Worm (Caenorhabditis elegans) whole organism, L1 larva: Measurements from ENCODE around the gene hda-11.

Experiments used
- C16A3.4 ChIP-seq: fragments of 150-350 bp; optimal IDR thresholded peaks from 2 replicates; lab custom pipeline; 2014; ENCODE audit warnings: missing biosample characterization, missing genetic modification characterization
- F16B12.6 ChIP-seq: fragments of 150-350 bp; optimal IDR thresholded peaks from 2 replicates; lab custom pipeline; 2014; ENCODE audit warnings: missing biosample characterization, missing genetic modification characterization
- alr-1 ChIP-seq: fragments of 200-800 bp; sonication (Bioruptor generic); optimal IDR thresholded peaks from 2 replicates; lab custom pipeline; 2018; ENCODE audit warnings: borderline replicate concordance, mild to moderate bottlenecking, missing genetic modification characterization, missing compliant biosample characterization
- ama-1 ChIP-seq: fragments of 150-350 bp; optimal IDR thresholded peaks from 2 replicates; lab custom pipeline; 2014
- blmp-1 ChIP-seq: fragments of 150-350 bp; optimal IDR thresholded peaks from 2 replicates; lab custom pipeline; 2014; ENCODE audit warnings: missing biosample characterization, missing genetic modification characterization
- ceh-63 ChIP-seq: fragments of 200-800 bp; sonication (Bioruptor generic); optimal IDR thresholded peaks from 2 replicates; lab custom pipeline; 2018; ENCODE audit warnings: mild to moderate bottlenecking, missing genetic modification characterization, missing compliant biosample characterization
- ceh-8 ChIP-seq: fragments of 200-800 bp; sonication (Bioruptor generic); optimal IDR thresholded peaks from 2 replicates; lab custom pipeline; 2018; ENCODE audit warnings: mild to moderate bottlenecking, missing genetic modification characterization, moderate library complexity, missing compliant biosample characterization
- ceh-90 ChIP-seq: sonication (generic microtip); optimal IDR thresholded peaks from 2 replicates; lab custom pipeline; 2016; ENCODE audit warnings: missing genetic modification characterization, missing compliant biosample characterization
- dsc-1 ChIP-seq: sonication (generic microtip); optimal IDR thresholded peaks from 2 replicates; lab custom pipeline; 2016; ENCODE audit warnings: mild to moderate bottlenecking, missing genetic modification characterization, missing compliant biosample characterization
- efl-3 ChIP-seq: fragments of 200-800 bp; sonication (Bioruptor generic); optimal IDR thresholded peaks from 2 replicates; lab custom pipeline; 2018; ENCODE audit warnings: mild to moderate bottlenecking, missing genetic modification characterization, missing compliant biosample characterization
- egl-13 ChIP-seq: sonication (generic microtip); optimal IDR thresholded peaks from 2 replicates; lab custom pipeline; 2016; ENCODE audit warnings: missing genotype, missing genetic modification reagents, missing genetic modification characterization, missing compliant biosample characterization
- fkh-10 ChIP-seq: sonication (generic microtip); optimal IDR thresholded peaks from 2 replicates; lab custom pipeline; 2017; ENCODE audit warnings: missing biosample characterization, missing genetic modification reagents, missing genetic modification characterization
- fos-1 ChIP-seq: fragments of 150-350 bp; optimal IDR thresholded peaks from 2 replicates; lab custom pipeline; 2014; ENCODE audit warnings: missing biosample characterization, missing genetic modification characterization
- hlh-17 ChIP-seq: fragments of 200-800 bp; sonication (Bioruptor generic); optimal IDR thresholded peaks from 2 replicates; lab custom pipeline; 2018; ENCODE audit warnings: missing genetic modification characterization, mild to moderate bottlenecking, missing compliant biosample characterization, moderate library complexity, borderline replicate concordance
- irx-1 ChIP-seq: sonication (generic microtip); optimal IDR thresholded peaks from 2 replicates; lab custom pipeline; 2016; ENCODE audit warnings: missing genetic modification characterization, missing compliant biosample characterization
- isw-1 ChIP-seq: fragments of 200-800 bp; sonication (Bioruptor generic); IDR thresholded peaks from 2 replicates; pipeline ENCODE4 v1.3.6; 2022; ENCODE audit warnings: missing genetic modification characterization, missing compliant biosample characterization
- lin-13 ChIP-seq: fragments of 150-350 bp; optimal IDR thresholded peaks from 2 replicates; lab custom pipeline; 2014; ENCODE audit warnings: missing biosample characterization, missing genetic modification reagents, missing genetic modification characterization
- lin-14 ChIP-seq: fragments of 200-800 bp; sonication (Bioruptor generic); optimal IDR thresholded peaks from 2 replicates; lab custom pipeline; 2018; ENCODE audit warnings: mild to moderate bottlenecking, missing genetic modification characterization, moderate library complexity, missing compliant biosample characterization
- lir-3 ChIP-seq: sonication (generic microtip); optimal IDR thresholded peaks from 2 replicates; lab custom pipeline; 2016; ENCODE audit warnings: mild to moderate bottlenecking, missing genetic modification characterization, moderate library complexity, missing compliant biosample characterization; ENCODE audit not compliant: poor library complexity
- mdl-1 ChIP-seq, 2 experiments: fragments of 150-350 bp; optimal IDR thresholded peaks; 2 replicates each; lab custom pipeline; 2014 to 2017; ENCODE audit warnings: missing biosample characterization in 2 of 2, missing genetic modification characterization in 2 of 2, inconsistent platforms in 1 of 2
- mep-1 ChIP-seq: fragments of 150-350 bp; optimal IDR thresholded peaks from 2 replicates; lab custom pipeline; 2014; ENCODE audit warnings: missing biosample characterization, missing genetic modification characterization
- nhr-20 ChIP-seq: sonication (generic microtip); optimal IDR thresholded peaks from 2 replicates; lab custom pipeline; 2016; ENCODE audit warnings: mild to moderate bottlenecking, missing genetic modification characterization, missing compliant biosample characterization
- nhr-237 ChIP-seq: fragments of 150-350 bp; optimal IDR thresholded peaks from 2 replicates; lab custom pipeline; 2014; ENCODE audit warnings: missing biosample characterization, missing genetic modification characterization
- nhr-47 ChIP-seq: sonication (generic microtip); optimal IDR thresholded peaks from 2 replicates; lab custom pipeline; 2016; ENCODE audit warnings: mild to moderate bottlenecking, missing genetic modification characterization, moderate library complexity, missing compliant biosample characterization
- nhr-71 ChIP-seq: sonication (generic microtip); optimal IDR thresholded peaks from 2 replicates; lab custom pipeline; 2016; ENCODE audit warnings: mild to moderate bottlenecking, missing genetic modification characterization, moderate library complexity, missing compliant biosample characterization
- nhr-85 ChIP-seq: sonication (generic microtip); peaks from one replicate; lab custom pipeline; 2016; ENCODE audit warnings: missing genetic modification characterization, inconsistent platforms, missing compliant biosample characterization
- pag-3 ChIP-seq: sonication (generic microtip); optimal IDR thresholded peaks from 2 replicates; lab custom pipeline; 2017; ENCODE audit warnings: missing genetic modification characterization, mild to moderate bottlenecking, missing compliant biosample characterization, antibody characterized with exemption, borderline replicate concordance; ENCODE audit not compliant: insufficient read depth
- rnt-1 ChIP-seq: sonication (generic microtip); optimal IDR thresholded peaks from 2 replicates; lab custom pipeline; 2016; ENCODE audit warnings: mild to moderate bottlenecking, missing genetic modification characterization, moderate library complexity, missing compliant biosample characterization
- skn-1 ChIP-seq: fragments of 150-350 bp; optimal IDR thresholded peaks from 2 replicates; lab custom pipeline; 2014; ENCODE audit warnings: missing biosample characterization, missing genetic modification characterization
- snu-23 ChIP-seq: sonication (generic microtip); optimal IDR thresholded peaks from 2 replicates; lab custom pipeline; 2016; ENCODE audit warnings: missing genetic modification characterization, missing compliant biosample characterization
- sox-4 ChIP-seq: sonication (generic microtip); optimal IDR thresholded peaks from 2 replicates; lab custom pipeline; 2016; ENCODE audit warnings: missing genetic modification characterization, missing compliant biosample characterization
- sptf-1 ChIP-seq: fragments of 150-350 bp; optimal IDR thresholded peaks from 2 replicates; lab custom pipeline; 2014; ENCODE audit warnings: missing biosample characterization, missing genetic modification characterization
- tbx-2 ChIP-seq: sonication (generic microtip); optimal IDR thresholded peaks from 2 replicates; lab custom pipeline; 2016; ENCODE audit warnings: missing genetic modification characterization, missing compliant biosample characterization
- unc-130 ChIP-seq: fragments of 150-350 bp; optimal IDR thresholded peaks from 2 replicates; lab custom pipeline; 2017; ENCODE audit warnings: missing biosample characterization, missing genetic modification characterization, inconsistent platforms
- unc-86 ChIP-seq: sonication (generic microtip); optimal IDR thresholded peaks from 2 replicates; lab custom pipeline; 2016; ENCODE audit warnings: missing genetic modification characterization, missing compliant biosample characterization
- unc-98 ChIP-seq: fragments of 200-800 bp; sonication (Bioruptor generic); IDR thresholded peaks from 2 replicates; pipeline ENCODE4 v1.3.6; 2022; ENCODE audit warnings: missing genetic modification characterization, missing compliant biosample characterization
- xbp-1 ChIP-seq: sonication (generic microtip); optimal IDR thresholded peaks from 2 replicates; lab custom pipeline; 2016; ENCODE audit warnings: missing genetic modification characterization, missing compliant biosample characterization

Gene hda-11

DNA sequence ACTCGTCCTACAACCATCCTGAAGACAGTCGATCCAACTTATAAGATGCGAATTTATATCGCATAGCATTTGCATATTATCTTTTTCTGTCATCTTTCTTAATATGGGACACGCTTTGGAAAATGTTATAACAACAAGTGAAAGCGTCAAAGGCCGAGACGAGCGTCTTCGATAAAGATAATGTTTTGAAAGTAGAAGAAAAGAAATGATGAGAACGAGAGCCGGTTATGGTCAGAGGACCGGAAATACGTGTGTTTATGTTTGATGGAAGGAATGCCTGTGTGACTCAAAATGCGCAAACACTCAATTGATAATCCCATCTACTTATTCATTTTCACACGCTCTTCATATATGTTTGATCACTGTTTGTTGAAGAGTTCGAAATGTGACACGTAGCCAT, 23.0 kb upstream of the hda-11 start, which contains the start of gene C35A5.11:
C35A5.11 (minus strand) TSS at position 101 of the 400 bp plus-strand sequence.
- TF ChIP-seq blmp-1 (tag; lab: Kevin White, UChicago) (peak; percentile 66), unc-130 (no peak)
- TF ChIP-seq, all 84 proteins: peak for 1

DNA sequence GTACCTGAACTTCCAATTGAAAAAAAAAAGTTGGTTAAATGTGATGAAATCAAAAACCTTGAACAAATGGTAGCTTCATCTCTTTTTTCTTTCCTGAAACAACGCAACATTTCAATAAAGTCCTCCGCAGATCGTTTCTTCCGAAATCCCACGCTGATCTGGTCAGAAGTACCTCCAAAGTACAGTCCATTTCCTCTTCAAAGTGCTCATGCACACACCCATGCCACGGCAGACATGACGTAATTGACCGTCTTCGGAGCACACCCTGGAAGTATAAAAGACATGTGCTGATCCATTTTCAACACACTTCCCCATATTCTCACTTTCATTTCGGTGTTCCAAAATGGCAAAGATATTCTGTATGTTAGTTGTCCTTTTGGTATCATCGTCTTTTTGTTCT, 22.1 kb upstream of the hda-11 start, which contains the start of gene C35A5.10:
C35A5.10 (plus strand) TSS at position 301 of the 400 bp plus-strand sequence.
- no peak for TF ChIP-seq alr-1 (tag; lab: Kevin White, UChicago)
- no peak for TF ChIP-seq snu-23 (GFP tag; lab: Kevin White, UChicago)
- no peak for TF ChIP-seq hlh-17 (GFP tag; lab: Kevin White, UChicago)
- TF ChIP-seq sptf-1: no peak
- no peak for TF ChIP-seq unc-98 (GFP tag; lab: Robert Waterston, UW)
- no peak for TF ChIP-seq irx-1 (tag; lab: Kevin White, UChicago)
- no peak for TF ChIP-seq fkh-10 (GFP tag; lab: Kevin White, UChicago)
- no peak for TF ChIP-seq unc-86 (tag; lab: Kevin White, UChicago)
- no peak for TF ChIP-seq egl-13 (tag; lab: Kevin White, UChicago)
- TF ChIP-seq lin-13 (GFP tag; lab: Kevin White, UChicago): no peak
- TF ChIP-seq pag-3 (tag; lab: Kevin White, UChicago): no peak
- TF ChIP-seq ceh-8 (GFP tag; lab: Kevin White, UChicago): no peak
- TF ChIP-seq lir-3 (tag; lab: Kevin White, UChicago): no peak
- TF ChIP-seq dsc-1 (tag; lab: Kevin White, UChicago): no peak
- TF ChIP-seq tbx-2 (tag; lab: Kevin White, UChicago): no peak
- TF ChIP-seq, all 84 proteins: peak for 0

DNA sequence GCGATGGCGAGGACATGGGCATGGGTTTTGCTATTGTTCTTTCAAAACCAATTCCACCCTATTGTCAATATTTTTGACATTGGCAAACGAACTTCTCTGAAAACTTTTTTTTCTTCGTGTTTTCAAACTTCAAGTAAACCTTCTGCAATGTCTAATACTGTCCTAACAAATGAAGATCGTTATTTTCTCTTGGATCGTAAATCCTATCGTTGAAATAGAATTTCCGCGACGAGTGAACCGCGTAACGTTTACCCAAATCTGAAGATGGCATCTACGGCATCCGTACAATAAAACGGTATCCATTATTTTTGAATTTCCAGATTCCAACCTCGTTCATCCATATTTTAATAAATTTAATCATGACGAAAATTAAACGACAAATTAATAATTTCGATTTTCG, 20.4 kb upstream of the hda-11 start, which contains the start of gene C35A5.5:
C35A5.5 (plus strand) TSS at position 301 of the 400 bp plus-strand sequence.
- TF ChIP-seq skn-1 (no peak), sptf-1 (no peak), sox-4 (tag; lab: Kevin White, UChicago) (no peak), isw-1 (GFP tag; lab: Robert Waterston, UW) (no peak), nhr-85 (no peak), lir-3 (tag; lab: Kevin White, UChicago) (no peak), mep-1 (tag; lab: Kevin White, UChicago) (no peak), nhr-237 (no peak), xbp-1 (no peak), mdl-1 (tag; optimal IDR thresholded peaks at IDR 0.05; lab: Kevin White, UChicago) (no peak), ceh-63 (GFP tag; lab: Kevin White, UChicago) (no peak), blmp-1 (tag; lab: Kevin White, UChicago) (no peak), efl-3 (no peak), ceh-90 (no peak), C16A3.4 (tag; lab: Kevin White, UChicago) (no peak)

DNA sequence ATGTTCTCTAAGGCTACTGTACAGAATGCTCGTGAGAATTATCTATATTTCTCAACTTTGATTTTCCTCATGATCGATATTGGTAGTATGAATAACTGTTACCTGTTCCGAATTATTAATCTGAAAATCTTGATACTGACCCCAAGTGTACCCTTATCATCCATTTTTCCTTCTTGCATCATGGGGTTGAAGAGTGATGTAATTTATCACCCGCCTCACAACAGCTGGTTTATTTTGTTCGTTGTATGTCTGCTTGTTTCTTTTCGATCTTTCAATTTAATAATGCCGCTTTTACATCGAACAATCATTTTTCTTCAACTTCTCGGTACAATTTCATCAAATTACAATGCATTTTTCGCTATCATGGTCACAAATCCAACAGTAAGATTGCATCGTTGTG, 17.1 kb upstream of the hda-11 start, which contains the start of gene C35A5.6:
C35A5.6 (plus strand) TSS at position 283 of the 400 bp plus-strand sequence.
- peak; percentile 22 for TF ChIP-seq rnt-1 (tag; lab: Kevin White, UChicago)
- peak; percentile 5 for TF ChIP-seq nhr-20 (tag; lab: Kevin White, UChicago)
- no peak for TF ChIP-seq fos-1 (tag; lab: Kevin White, UChicago)
- no peak for TF ChIP-seq nhr-85
- no peak for TF ChIP-seq F16B12.6 (tag; lab: Kevin White, UChicago)
- peak; percentile 30 for TF ChIP-seq blmp-1 (tag; lab: Kevin White, UChicago)
- TF ChIP-seq lin-14 (GFP tag; lab: Kevin White, UChicago): peak; percentile 30
- no peak for TF ChIP-seq nhr-47
- peak; percentile 4 for TF ChIP-seq skn-1
- no peak for TF ChIP-seq ama-1
- peak; percentile 20 for TF ChIP-seq nhr-71 (tag; lab: Kevin White, UChicago)
- TF ChIP-seq, all 84 proteins: peak for 6
